Worm (Caenorhabditis elegans) whole organism, L4 larva: Measurements from ENCODE around the gene F13A2.2.
A peak's percentile ranks its signal among the peaks of the same experiment; 100 is the strongest.

Experiments
- attf-4 ChIP-seq: sonication (generic microtip); optimal IDR thresholded peaks from 3 replicates; lab custom pipeline; 2017; ENCODE audit warnings: missing biosample characterization, missing genetic modification characterization
- rbr-2 ChIP-seq: sonication (generic microtip); optimal IDR thresholded peaks from 2 replicates; lab custom pipeline; 2016; ENCODE audit warnings: missing genotype, missing genetic modification characterization, missing compliant biosample characterization
- snpc-4 ChIP-seq: fragments of 150-350 bp; optimal IDR thresholded peaks from 2 replicates; lab custom pipeline; 2014; ENCODE audit warnings: missing biosample characterization, missing genetic modification characterization
- unc-62 ChIP-seq, 3 experiments: fragments of 150-350 bp in 1 of 3; sonication (generic microtip); optimal IDR thresholded peaks in 2 of 3; peaks in 1 of 3; 1 replicate in 1 of 3; 2 replicates in 2 of 3; lab custom pipeline; 2014 to 2017; ENCODE audit warnings: missing biosample characterization in 3 of 3, missing genetic modification characterization in 3 of 3, missing genetic modification reagents in 3 of 3, missing genotype in 1 of 3

- peak in 1 of 2 experiments; percentile 31 for TF ChIP-seq unc-62 (GFP tag; optimal IDR thresholded peaks at IDR 0.05 in 1 of 2; lab: Kevin White, UChicago)
- TF ChIP-seq unc-62 (tag; optimal IDR thresholded peaks at IDR 0.05; lab: Kevin White, UChicago), result no peak
- no peak for TF ChIP-seq rbr-2 (tag; lab: Kevin White, UChicago)
- no peak for TF ChIP-seq attf-4
- TF ChIP-seq snpc-4 (tag; lab: Kevin White, UChicago), result no peak
Observed at ce11 chrV:4416710-4417109, 32.3 kb upstream of the F13A2.2 start, which contains the start of gene Y47D7A.18.
